Worm (Caenorhabditis elegans): ENCODE results near the gene R102.11.

R102.11 gene

DNA sequence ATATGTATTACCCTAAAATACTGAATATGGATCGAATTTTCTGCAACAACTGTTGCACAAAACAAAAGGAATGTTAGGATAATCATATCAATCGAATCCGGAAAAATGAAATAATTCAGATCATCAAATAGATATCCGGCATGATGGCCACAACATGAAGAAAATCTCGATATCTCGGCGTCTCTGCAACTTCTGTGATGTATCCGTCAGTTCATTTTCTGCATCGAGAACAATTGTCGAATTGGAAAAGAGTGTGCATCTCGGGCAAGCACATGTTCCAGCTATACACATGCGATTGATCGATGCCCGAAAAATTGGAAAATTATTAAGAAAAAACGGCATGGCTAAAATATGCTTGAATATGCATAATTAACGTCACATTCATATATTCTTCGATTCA, 13.8 kb downstream of the R102.11 start, which contains the start of the genes K08C7.6 and R102.1:
Gene K08C7.6, minus strand, starts transcription at position 101 of the 400 bp plus-strand sequence.
Gene R102.1, plus strand, starts transcription at position 291 of the 400 bp plus-strand sequence.
- TF ChIP-seq hmbx-1 (tag; optimal IDR thresholded peaks at IDR 0.05) = no peak
- no peak for TF ChIP-seq B0310.2 (tag; optimal IDR thresholded peaks at IDR 0.05)
- TF ChIP-seq tbx-37 (GFP tag; conservative IDR thresholded peaks at IDR 0.05) = no peak
- no peak for TF ChIP-seq tra-4 (tag; optimal IDR thresholded peaks at IDR 0.05)
- no peak for TF ChIP-seq ets-7 (tag; optimal IDR thresholded peaks at IDR 0.05)
- TF ChIP-seq ceh-36 (tag; optimal IDR thresholded peaks at IDR 0.05) = no peak
- TF ChIP-seq aly-1 (tag; optimal IDR thresholded peaks at IDR 0.05) = no peak
- TF ChIP-seq tbx-11 (GFP tag; IDR thresholded peaks at IDR 0.05) = no peak
- TF ChIP-seq ama-1 (optimal IDR thresholded peaks at IDR 0.05) = no peak
- TF ChIP-seq hnd-1 (tag; optimal IDR thresholded peaks at IDR 0.05) = no peak
- no peak for TF ChIP-seq flt-1 (GFP tag; IDR thresholded peaks at IDR 0.05)
- TF ChIP-seq pes-1 (GFP tag; IDR thresholded peaks at IDR 0.05) = no peak

DNA sequence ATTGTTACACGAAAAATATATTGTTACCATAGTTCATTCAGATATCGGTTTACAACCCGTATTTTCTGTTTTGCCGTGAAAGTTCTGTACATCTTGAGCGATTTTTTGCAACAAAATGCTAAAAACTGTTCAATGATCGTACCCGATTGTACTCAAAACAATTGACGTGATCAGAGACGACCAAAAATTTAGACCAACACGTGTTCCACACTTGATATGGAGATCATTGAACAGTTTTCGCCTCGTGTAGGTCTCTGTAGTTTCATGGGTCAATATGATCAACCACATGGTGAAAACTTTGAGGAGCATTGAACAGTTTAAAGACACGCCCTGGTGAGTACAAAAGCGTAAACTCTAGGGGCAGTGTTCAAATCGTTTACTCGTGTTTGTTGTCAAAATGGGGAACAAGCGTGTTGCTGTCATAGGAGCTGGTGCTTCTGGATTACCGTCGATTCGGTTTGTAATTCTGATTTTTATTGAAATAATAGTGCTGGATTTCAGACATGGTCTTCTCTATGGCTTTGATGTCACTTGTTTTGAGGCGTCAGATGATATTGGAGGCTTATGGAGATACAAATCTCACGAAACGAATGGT, 17.3 kb downstream of the R102.11 start, which contains the start of gene fmo-2:
Gene fmo-2, plus strand, starts transcription at position 370 of the 595 bp plus-strand sequence.
- TF ChIP-seq hnd-1 (tag; optimal IDR thresholded peaks at IDR 0.05) (no peak), pes-1 (GFP tag; IDR thresholded peaks at IDR 0.05) (no peak), tbx-37 (GFP tag; conservative IDR thresholded peaks at IDR 0.05) (no peak), ceh-36 (tag; optimal IDR thresholded peaks at IDR 0.05) (no peak), sea-1 (GFP tag; conservative IDR thresholded peaks at IDR 0.05) (no peak), hmbx-1 (tag; optimal IDR thresholded peaks at IDR 0.05) (no peak), hmg-4 (GFP tag; optimal IDR thresholded peaks at IDR 0.05) (no peak)

DNA sequence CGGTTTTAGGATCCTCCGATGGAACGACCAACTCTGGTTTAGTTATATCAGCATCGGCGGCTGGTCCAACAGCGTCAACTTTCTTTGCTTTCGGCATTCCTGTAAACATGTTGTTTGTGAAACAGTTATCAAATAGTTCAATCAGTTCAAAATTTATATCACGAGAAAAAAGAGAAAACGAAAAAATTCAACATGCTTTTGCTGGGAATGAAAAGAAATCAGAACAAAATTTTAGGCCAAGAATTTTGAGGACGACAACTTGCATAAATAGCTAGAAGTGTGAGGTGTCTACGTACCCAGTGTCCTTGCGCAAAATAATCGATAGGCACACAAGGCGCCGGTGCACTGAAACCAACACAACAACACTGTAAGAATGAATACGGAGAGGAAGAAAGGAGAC, 19.2 kb downstream of the R102.11 start, which contains the start of gene K08C7.4:
Gene K08C7.4, minus strand, starts transcription at position 101 of the 400 bp plus-strand sequence.
- no peak for TF ChIP-seq hmbx-1 (tag; optimal IDR thresholded peaks at IDR 0.05)
- TF ChIP-seq tra-4 (tag; optimal IDR thresholded peaks at IDR 0.05) = no peak
- no peak for TF ChIP-seq hmg-4 (GFP tag; optimal IDR thresholded peaks at IDR 0.05)
- TF ChIP-seq tbx-37 (GFP tag; conservative IDR thresholded peaks at IDR 0.05) = no peak
- TF ChIP-seq scrt-1 (GFP tag; IDR thresholded peaks at IDR 0.05) = no peak
- no peak for TF ChIP-seq hnd-1 (tag; optimal IDR thresholded peaks at IDR 0.05)
- TF ChIP-seq ceh-13 (GFP tag; optimal IDR thresholded peaks at IDR 0.05) = no peak
- TF ChIP-seq ceh-36 (tag; optimal IDR thresholded peaks at IDR 0.05) = no peak
- no peak for TF ChIP-seq aly-1 (tag; optimal IDR thresholded peaks at IDR 0.05)
- no peak for TF ChIP-seq F13C5.2 (tag; optimal IDR thresholded peaks at IDR 0.05)

DNA sequence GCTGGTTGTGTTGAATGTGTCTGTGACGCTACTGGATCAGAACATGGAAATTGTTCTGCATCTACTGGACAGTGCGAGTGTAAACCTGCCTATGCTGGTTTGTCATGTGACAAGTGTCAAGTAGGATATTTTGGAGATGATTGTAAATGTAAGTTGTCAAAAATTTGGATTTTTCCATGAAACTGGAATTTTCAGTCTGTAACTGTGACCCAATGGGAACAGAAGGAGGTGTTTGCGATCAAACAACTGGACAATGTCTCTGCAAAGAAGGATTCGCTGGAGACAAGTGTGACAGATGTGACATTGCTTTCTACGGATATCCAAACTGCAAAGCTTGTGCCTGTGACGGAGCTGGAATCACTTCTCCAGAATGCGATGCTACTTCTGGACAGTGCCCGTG, 31.0 kb downstream of the R102.11 start:
- no peak for TF ChIP-seq scrt-1 (GFP tag; IDR thresholded peaks at IDR 0.05)

ce11 chrIV:10666523-10666922, 33.0 kb downstream of the R102.11 start, which contains the start of gene epi-1:
Gene epi-1, plus strand, starts transcription at chrIV:10666823.
- TF ChIP-seq hmg-4 (GFP tag; optimal IDR thresholded peaks at IDR 0.05) = no peak

DNA sequence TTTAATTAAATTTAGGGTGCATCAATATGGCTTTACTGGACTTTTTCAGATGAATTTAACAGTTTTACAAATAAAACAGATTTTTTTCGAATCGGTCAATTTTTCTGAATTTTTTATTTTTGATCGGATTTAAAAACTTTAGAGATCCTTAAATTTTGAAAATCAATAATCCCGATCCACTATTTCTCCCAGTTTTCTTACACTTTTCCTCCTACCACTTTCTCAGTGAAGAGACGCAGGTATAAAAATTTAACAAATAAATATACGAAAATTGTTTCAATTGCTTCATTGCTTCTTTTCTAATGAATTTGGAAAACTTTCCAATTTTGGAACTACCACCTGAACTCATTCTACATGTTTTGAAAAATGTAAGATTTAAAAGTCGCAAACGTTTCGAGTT, 35.4 kb downstream of the R102.11 start, which contains the start of gene K08C7.7:
Gene K08C7.7, plus strand, starts transcription at position 301 of the 400 bp plus-strand sequence.
- TF ChIP-seq pes-1 (GFP tag; IDR thresholded peaks at IDR 0.05) (no peak), B0310.2 (tag; optimal IDR thresholded peaks at IDR 0.05) (no peak), flt-1 (GFP tag; IDR thresholded peaks at IDR 0.05) (no peak), hmg-4 (GFP tag; optimal IDR thresholded peaks at IDR 0.05) (no peak), ceh-13 (GFP tag; optimal IDR thresholded peaks at IDR 0.05) (no peak), tra-4 (tag; optimal IDR thresholded peaks at IDR 0.05) (no peak), ets-7 (tag; optimal IDR thresholded peaks at IDR 0.05) (no peak), tbx-37 (GFP tag; conservative IDR thresholded peaks at IDR 0.05) (no peak), F13C5.2 (tag; optimal IDR thresholded peaks at IDR 0.05) (no peak), sea-1 (GFP tag; conservative IDR thresholded peaks at IDR 0.05) (no peak), scrt-1 (GFP tag; IDR thresholded peaks at IDR 0.05) (no peak), hnd-1 (tag; optimal IDR thresholded peaks at IDR 0.05) (no peak)

DNA sequence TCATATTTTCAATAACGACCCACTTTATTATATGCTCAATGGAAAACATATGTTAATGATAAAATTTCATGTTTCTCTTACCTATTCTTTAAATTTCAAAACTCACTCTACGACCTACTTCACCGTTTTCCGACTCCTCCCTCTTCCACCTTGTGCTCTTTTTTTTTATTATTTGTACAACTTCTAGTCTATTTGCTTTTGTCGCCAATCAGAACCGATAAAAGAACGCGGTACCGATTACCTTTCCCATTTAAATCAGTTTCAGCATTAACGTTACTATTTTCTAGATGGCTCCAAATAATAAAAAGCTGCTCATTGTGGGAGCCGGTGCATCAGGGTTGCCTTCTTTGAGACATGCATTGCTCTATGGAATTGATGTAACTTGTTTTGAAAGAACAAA, 37.8 kb downstream of the R102.11 start, which contains the start of gene fmo-1:
Gene fmo-1, plus strand, starts transcription at position 98 of the 400 bp plus-strand sequence.
- TF ChIP-seq pes-1 (GFP tag; IDR thresholded peaks at IDR 0.05) (no peak), hmbx-1 (tag; optimal IDR thresholded peaks at IDR 0.05) (no peak), ceh-13 (GFP tag; optimal IDR thresholded peaks at IDR 0.05) (no peak), flt-1 (GFP tag; IDR thresholded peaks at IDR 0.05) (no peak), aly-1 (tag; optimal IDR thresholded peaks at IDR 0.05) (no peak), tra-4 (tag; optimal IDR thresholded peaks at IDR 0.05) (no peak), hnd-1 (tag; optimal IDR thresholded peaks at IDR 0.05) (no peak), hmg-4 (GFP tag; optimal IDR thresholded peaks at IDR 0.05) (no peak), tbx-37 (GFP tag; conservative IDR thresholded peaks at IDR 0.05) (no peak), tbx-11 (GFP tag; IDR thresholded peaks at IDR 0.05) (no peak), F13C5.2 (tag; optimal IDR thresholded peaks at IDR 0.05) (no peak), sea-1 (GFP tag; conservative IDR thresholded peaks at IDR 0.05) (no peak), B0310.2 (tag; optimal IDR thresholded peaks at IDR 0.05) (no peak), ceh-36 (tag; optimal IDR thresholded peaks at IDR 0.05) (no peak), ama-1 (optimal IDR thresholded peaks at IDR 0.05) (no peak), ets-7 (tag; optimal IDR thresholded peaks at IDR 0.05) (no peak), scrt-1 (GFP tag; IDR thresholded peaks at IDR 0.05) (no peak)

ce11 chrIV:10661072-10661471, 38.5 kb downstream of the R102.11 start:
- no peak for TF ChIP-seq F13C5.2 (tag; optimal IDR thresholded peaks at IDR 0.05)
- TF ChIP-seq aly-1 (tag; optimal IDR thresholded peaks at IDR 0.05) = no peak
- TF ChIP-seq tbx-11 (GFP tag; IDR thresholded peaks at IDR 0.05) = no peak
- no peak for TF ChIP-seq tbx-37 (GFP tag; conservative IDR thresholded peaks at IDR 0.05)
- no peak for TF ChIP-seq sea-1 (GFP tag; conservative IDR thresholded peaks at IDR 0.05)
- no peak for TF ChIP-seq hmg-4 (GFP tag; optimal IDR thresholded peaks at IDR 0.05)
- no peak for TF ChIP-seq ceh-13 (GFP tag; optimal IDR thresholded peaks at IDR 0.05)
- no peak for TF ChIP-seq pes-1 (GFP tag; IDR thresholded peaks at IDR 0.05)
- TF ChIP-seq scrt-1 (GFP tag; IDR thresholded peaks at IDR 0.05) = no peak
- no peak for TF ChIP-seq hnd-1 (tag; optimal IDR thresholded peaks at IDR 0.05)
- TF ChIP-seq ets-7 (tag; optimal IDR thresholded peaks at IDR 0.05) = no peak
- no peak for TF ChIP-seq flt-1 (GFP tag; IDR thresholded peaks at IDR 0.05)
- TF ChIP-seq tra-4 (tag; optimal IDR thresholded peaks at IDR 0.05) = no peak
